Fruit fly (Drosophila melanogaster): ENCODE data around the gene CG42564.

The CG42564 gene

dm6 chr3R:6382733-6383465 is 8.6 kb downstream of the CG42564 start, which contains the start of gene gzl (continued):
- TF ChIP-seq HmgZ (tag; optimal IDR thresholded peaks at IDR 0.05) (peak; percentile 25), lov (optimal IDR thresholded peaks at IDR 0.05) (no peak), lov (GFP tag; IDR thresholded peaks at IDR 0.05) (no peak), Hr78 (GFP tag; optimal IDR thresholded peaks at IDR 0.05) (no peak), CG6689 (GFP tag; IDR thresholded peaks at IDR 0.05) (no peak), tin (GFP tag; optimal IDR thresholded peaks at IDR 0.05) (no peak), Meics (GFP tag; optimal IDR thresholded peaks at IDR 0.05) (no peak), pnt (GFP tag; optimal IDR thresholded peaks at IDR 0.05) (no peak), CG17361 (GFP tag; IDR thresholded peaks at IDR 0.05) (no peak), Doc3 (GFP tag; IDR thresholded peaks at IDR 0.05; ENCODE audit: partially characterized antibody) (peak; percentile 92), CG2116 (GFP tag; optimal IDR thresholded peaks at IDR 0.05) (peak; percentile 65), wdn (GFP tag; IDR thresholded peaks at IDR 0.05) (no peak), cato (GFP tag; optimal IDR thresholded peaks at IDR 0.05; ENCODE audit: borderline replicate concordance) (no peak), Dad (GFP tag; optimal IDR thresholded peaks at IDR 0.05) (no peak), CoRest (tag; optimal IDR thresholded peaks at IDR 0.05) (peak; percentile 27), CG9437 (GFP tag; optimal IDR thresholded peaks at IDR 0.05) (no peak), CG2199 (GFP tag; IDR thresholded peaks at IDR 0.05) (no peak), corto (GFP tag; optimal IDR thresholded peaks at IDR 0.05) (no peak), ham (GFP tag; IDR thresholded peaks at IDR 0.05) (no peak), nom (GFP tag; optimal IDR thresholded peaks at IDR 0.05) (peak; percentile 18), peb (GFP tag; IDR thresholded peaks at IDR 0.05) (no peak), Hand (GFP tag; optimal IDR thresholded peaks at IDR 0.05) (no peak), MBD-R2 (GFP tag; IDR thresholded peaks at IDR 0.05) (peak; percentile 64), Bdp1 (GFP tag; optimal IDR thresholded peaks at IDR 0.05) (no peak), CG10147 (GFP tag; optimal IDR thresholded peaks at IDR 0.05) (no peak), Ptx1 (GFP tag; IDR thresholded peaks at IDR 0.05) (no peak), gcm2 (GFP tag; optimal IDR thresholded peaks at IDR 0.05) (no peak), her (GFP tag; optimal IDR thresholded peaks at IDR 0.05) (no peak), CG34376 (GFP tag; optimal IDR thresholded peaks at IDR 0.05) (peak; percentile 10), lab (GFP tag; optimal IDR thresholded peaks at IDR 0.05) (no peak), CG9932 (GFP tag; IDR thresholded peaks at IDR 0.05) (no peak; the same call in 1 of the 2 replicates), gro (GFP tag; optimal IDR thresholded peaks at IDR 0.05) (peak; percentile 36), CG11085 (GFP tag; IDR thresholded peaks at IDR 0.05) (no peak), Sin3A (optimal IDR thresholded peaks at IDR 0.05) (peak; percentile 8), CG14860 (GFP tag; IDR thresholded peaks at IDR 0.05; ENCODE audit: partially characterized antibody) (peak; percentile 96), CG2129 (GFP tag; IDR thresholded peaks at IDR 0.05; ENCODE audit: partially characterized antibody) (peak; percentile 85), dimm (GFP tag; IDR thresholded peaks at IDR 0.05) (no peak), Awh (GFP tag; IDR thresholded peaks at IDR 0.05) (no peak), nerfin-2 (GFP tag; IDR thresholded peaks at IDR 0.05; ENCODE audit: partially characterized antibody) (peak; percentile 94), phol (tag; optimal IDR thresholded peaks at IDR 0.05) (peak; percentile 20), sim (GFP tag; IDR thresholded peaks at IDR 0.05) (no peak), Asciz (GFP tag; optimal IDR thresholded peaks at IDR 0.05) (no peak), Hmx (GFP tag; optimal IDR thresholded peaks at IDR 0.05) (no peak), CG1529 (GFP tag; optimal IDR thresholded peaks at IDR 0.05) (no peak), salm (tag; optimal IDR thresholded peaks at IDR 0.05) (no peak), CG12391 (tag; optimal IDR thresholded peaks at IDR 0.05) (no peak), Dek (tag; optimal IDR thresholded peaks at IDR 0.05) (no peak), dati (GFP tag; IDR thresholded peaks at IDR 0.05) (no peak), CG7987 (GFP tag; optimal IDR thresholded peaks at IDR 0.05) (no peak), H2.0 (GFP tag; IDR thresholded peaks at IDR 0.05) (no peak)

Data from whole organism, embryonic.